Worm (Caenorhabditis elegans) whole organism, L1 larva: Measurements from ENCODE around the gene cln-3.1.

Experiments
- ama-1 ChIP-seq: fragments of 150-350 bp; optimal IDR thresholded peaks from 2 replicates; lab custom pipeline; 2014
- egl-27 ChIP-seq, 2 experiments: fragments of 150-350 bp in 1 of 2; sonication (generic microtip); optimal IDR thresholded peaks; 3 replicates each; lab custom pipeline; 2017 to 2018; ENCODE audit warnings: missing biosample characterization in 2 of 2, missing genetic modification characterization in 2 of 2, missing genetic modification reagents in 2 of 2
- fkh-10 ChIP-seq: sonication (generic microtip); optimal IDR thresholded peaks from 2 replicates; lab custom pipeline; 2017; ENCODE audit warnings: missing biosample characterization, missing genetic modification reagents, missing genetic modification characterization
- fos-1 ChIP-seq: fragments of 150-350 bp; optimal IDR thresholded peaks from 2 replicates; lab custom pipeline; 2014; ENCODE audit warnings: missing biosample characterization, missing genetic modification characterization
- jun-1 ChIP-seq: fragments of 150-350 bp; optimal IDR thresholded peaks from 2 replicates; lab custom pipeline; 2014; ENCODE audit warnings: missing biosample characterization, missing genetic modification reagents, missing genetic modification characterization
- lin-14 ChIP-seq: fragments of 200-800 bp; sonication (Bioruptor generic); optimal IDR thresholded peaks from 2 replicates; lab custom pipeline; 2018; ENCODE audit warnings: mild to moderate bottlenecking, missing genetic modification characterization, moderate library complexity, missing compliant biosample characterization
- lsy-2 ChIP-seq, 2 experiments: fragments of 150-350 bp; optimal IDR thresholded peaks; 2 replicates each; lab custom pipeline; 2014; ENCODE audit warnings: missing biosample characterization in 2 of 2, missing genetic modification characterization in 2 of 2
- mep-1 ChIP-seq: fragments of 150-350 bp; optimal IDR thresholded peaks from 2 replicates; lab custom pipeline; 2014; ENCODE audit warnings: missing biosample characterization, missing genetic modification characterization
- nhr-237 ChIP-seq: fragments of 150-350 bp; optimal IDR thresholded peaks from 2 replicates; lab custom pipeline; 2014; ENCODE audit warnings: missing biosample characterization, missing genetic modification characterization
- nhr-76 ChIP-seq: sonication (generic microtip); optimal IDR thresholded peaks from 2 replicates; lab custom pipeline; 2017; ENCODE audit warnings: missing biosample characterization, missing genetic modification characterization
- nhr-77 ChIP-seq: fragments of 150-350 bp; optimal IDR thresholded peaks from 2 replicates; lab custom pipeline; 2014; ENCODE audit warnings: missing biosample characterization, missing genetic modification characterization
- unc-62 ChIP-seq: fragments of 150-350 bp; optimal IDR thresholded peaks from 2 replicates; lab custom pipeline; 2014; ENCODE audit warnings: missing biosample characterization, missing genetic modification reagents, missing genetic modification characterization
- zag-1 ChIP-seq: fragments of 150-350 bp; optimal IDR thresholded peaks from 2 replicates; lab custom pipeline; 2014; ENCODE audit warnings: missing biosample characterization, missing genetic modification characterization
- ztf-4 ChIP-seq: fragments of 150-350 bp; optimal IDR thresholded peaks from 2 replicates; lab custom pipeline; 2014; ENCODE audit warnings: missing biosample characterization, missing genetic modification characterization

DNA sequence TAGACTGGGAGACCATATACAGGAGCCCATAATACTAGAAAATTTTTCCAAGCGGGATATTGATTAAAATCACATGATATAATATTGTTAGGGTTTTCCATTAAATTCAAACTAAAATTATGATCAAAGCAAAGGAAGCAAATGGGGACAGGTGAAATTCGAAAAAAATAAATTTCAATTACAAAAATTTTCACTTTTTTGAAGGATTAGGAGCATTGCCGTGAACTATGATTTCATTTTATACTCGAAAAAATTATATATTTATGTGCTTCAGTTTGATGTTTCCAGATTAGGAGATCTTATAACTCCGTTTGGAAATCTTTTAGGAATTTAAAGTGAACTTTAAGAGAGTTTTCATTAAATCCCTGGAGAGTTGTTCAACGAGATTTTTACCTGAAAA, 4.8 kb downstream of the cln-3.1 start, which contains the start of gene F07B10.7:
- no peak for TF ChIP-seq lin-14 (GFP tag; lab: Kevin White, UChicago)
- no peak for TF ChIP-seq unc-62 (GFP tag; lab: Kevin White, UChicago)
- no peak for TF ChIP-seq egl-27 (tag; optimal IDR thresholded peaks at IDR 0.05; lab: Kevin White, UChicago)
- TF ChIP-seq jun-1 (tag; lab: Kevin White, UChicago), result no peak
- TF ChIP-seq fkh-10 (GFP tag; lab: Kevin White, UChicago), result no peak
- no peak for TF ChIP-seq nhr-77 (tag; lab: Kevin White, UChicago)
- no peak for TF ChIP-seq mep-1
- no peak for TF ChIP-seq ztf-4 (tag; lab: Kevin White, UChicago)
- no peak for TF ChIP-seq lsy-2 (tag; optimal IDR thresholded peaks at IDR 0.05; lab: Kevin White, UChicago)
- TF ChIP-seq nhr-237, result no peak
- no peak for TF ChIP-seq zag-1
- no peak for TF ChIP-seq nhr-76
- TF ChIP-seq fos-1 (tag; lab: Kevin White, UChicago), result no peak
- TF ChIP-seq ama-1 (lab: Kevin White, UChicago), result no peak
